Fruit fly (Drosophila melanogaster) whole organism, prepupa: Measurements from ENCODE around the gene CG13670.

Source experiments
- Blimp-1 ChIP-seq: fragments of 200-800 bp; sonication (Bioruptor generic); optimal IDR thresholded peaks from 3 replicates; lab custom pipeline; 2017; ENCODE audit warnings: missing biosample characterization, missing genetic modification characterization, mild to moderate bottlenecking, moderate library complexity, missing genetic modification reagents
- CG10631 ChIP-seq: fragments of 200-800 bp; sonication (Bioruptor generic); optimal IDR thresholded peaks from 2 replicates; lab custom pipeline; 2016; ENCODE audit warnings: missing biosample characterization, missing genetic modification characterization
- CG10669 ChIP-seq: fragments of 200-800 bp; sonication (Bioruptor generic); optimal IDR thresholded peaks from 3 replicates; lab custom pipeline; 2018; ENCODE audit warnings: missing biosample characterization, mild to moderate bottlenecking, missing genetic modification characterization, moderate library complexity
- CG11902 ChIP-seq: fragments of 200-800 bp; sonication (Bioruptor generic); optimal IDR thresholded peaks from 3 replicates; lab custom pipeline; 2016; ENCODE audit warnings: missing biosample characterization, missing genetic modification characterization
- CG15336 ChIP-seq: fragments of 200-800 bp; sonication (Bioruptor generic); IDR thresholded peaks from 2 replicates; pipeline ENCODE4 v1.3.6; 2022; ENCODE audit warnings: missing biosample characterization, missing genetic modification characterization
- CG1621 ChIP-seq: fragments of 200-800 bp; sonication (Bioruptor generic); optimal IDR thresholded peaks from 3 replicates; lab custom pipeline; 2018; ENCODE audit warnings: missing biosample characterization, mild to moderate bottlenecking, missing genetic modification characterization
- CG16779 ChIP-seq: fragments of 200-800 bp; sonication (Bioruptor generic); optimal IDR thresholded peaks from 3 replicates; lab custom pipeline; 2017; ENCODE audit warnings: missing biosample characterization, mild to moderate bottlenecking, missing genetic modification characterization
- CG3032 ChIP-seq: fragments of 200-800 bp; optimal IDR thresholded peaks from 2 replicates; lab custom pipeline; 2019; ENCODE audit warnings: missing biosample characterization, mild to moderate bottlenecking, missing genetic modification characterization, moderate library complexity
- CG31627 ChIP-seq: fragments of 200-800 bp; sonication (Bioruptor generic); optimal IDR thresholded peaks from 3 replicates; lab custom pipeline; 2016; ENCODE audit warnings: missing biosample characterization, missing genetic modification characterization
- CG32006 ChIP-seq: fragments of 200-800 bp; sonication (Bioruptor generic); optimal IDR thresholded peaks from 3 replicates; lab custom pipeline; 2017; ENCODE audit warnings: missing biosample characterization, mild to moderate bottlenecking, missing genetic modification characterization
- CG34406 ChIP-seq: fragments of 200-800 bp; sonication (Bioruptor generic); optimal IDR thresholded peaks from 3 replicates; lab custom pipeline; 2016; ENCODE audit warnings: missing biosample characterization, missing genetic modification characterization
- CG3919 ChIP-seq: fragments of 200-800 bp; sonication (Bioruptor generic); optimal IDR thresholded peaks from 3 replicates; lab custom pipeline; 2016; ENCODE audit warnings: missing biosample characterization, missing genetic modification characterization
- CG6163 ChIP-seq: fragments of 200-800 bp; sonication (Bioruptor generic); IDR thresholded peaks from 3 replicates; pipeline ENCODE4 v1.3.6; 2022; ENCODE audit warnings: missing biosample characterization, missing genetic modification characterization
- CG6276 ChIP-seq: fragments of 200-800 bp; sonication (Bioruptor generic); optimal IDR thresholded peaks from 2 replicates; lab custom pipeline; 2017; ENCODE audit warnings: missing biosample characterization, mild to moderate bottlenecking, missing genetic modification characterization
- CG6808 ChIP-seq: fragments of 200-800 bp; sonication (Bioruptor generic); optimal IDR thresholded peaks from 3 replicates; lab custom pipeline; 2017; ENCODE audit warnings: missing biosample characterization, missing genetic modification characterization, mild to moderate bottlenecking, moderate library complexity, missing genetic modification reagents
- CG6854 ChIP-seq: fragments of 200-800 bp; sonication (Bioruptor generic); optimal IDR thresholded peaks from 2 replicates; lab custom pipeline; 2017; ENCODE audit warnings: missing biosample characterization, mild to moderate bottlenecking, missing genetic modification characterization
- CG7368 ChIP-seq: fragments of 200-800 bp; sonication (Bioruptor generic); optimal IDR thresholded peaks from 3 replicates; lab custom pipeline; 2016; ENCODE audit warnings: missing biosample characterization, missing genetic modification characterization
- CG8632 ChIP-seq: fragments of 200-800 bp; sonication (Bioruptor generic); optimal IDR thresholded peaks from 3 replicates; lab custom pipeline; 2016; ENCODE audit warnings: missing biosample characterization, missing genetic modification characterization
- CG9139 ChIP-seq: fragments of 200-800 bp; sonication (Bioruptor generic); optimal IDR thresholded peaks from 3 replicates; lab custom pipeline; 2017; ENCODE audit warnings: missing biosample characterization, mild to moderate bottlenecking, missing genetic modification characterization
- Eip78C ChIP-seq: fragments of 200-800 bp; sonication (Bioruptor generic); peaks from one replicate; lab custom pipeline; 2016; ENCODE audit warnings: missing biosample characterization, missing genetic modification characterization
- Eip93F ChIP-seq: fragments of 200-800 bp; sonication (Bioruptor generic); optimal IDR thresholded peaks from 2 replicates; lab custom pipeline; 2016; ENCODE audit warnings: missing biosample characterization, mild to moderate bottlenecking, missing genetic modification characterization
- Ets21C ChIP-seq: fragments of 200-800 bp; sonication (Bioruptor generic); optimal IDR thresholded peaks from 3 replicates; lab custom pipeline; 2016; ENCODE audit warnings: missing biosample characterization, missing genetic modification characterization
- Ets96B ChIP-seq: fragments of 200-800 bp; optimal IDR thresholded peaks from 2 replicates; lab custom pipeline; 2019; ENCODE audit warnings: missing biosample characterization, mild to moderate bottlenecking, missing genetic modification characterization, moderate library complexity
- Gug ChIP-seq: fragments of 200-800 bp; sonication (Bioruptor generic); IDR thresholded peaks from 2 replicates; pipeline ENCODE4 v1.3.6; 2022; ENCODE audit warnings: missing biosample characterization, missing genetic modification characterization
- Hr38 ChIP-seq: sonication (Bioruptor generic); optimal IDR thresholded peaks from 2 replicates; lab custom pipeline; 2016; ENCODE audit warnings: missing biosample characterization, missing genetic modification characterization
- Hr4 ChIP-seq: fragments of 200-800 bp; sonication (Bioruptor generic); optimal IDR thresholded peaks from 3 replicates; lab custom pipeline; 2016; ENCODE audit warnings: missing biosample characterization, missing genetic modification characterization
- Lpt ChIP-seq: fragments of 200-800 bp; sonication (Bioruptor generic); optimal IDR thresholded peaks from 3 replicates; lab custom pipeline; 2016; ENCODE audit warnings: missing biosample characterization, missing genetic modification characterization
- Met ChIP-seq: fragments of 200-800 bp; sonication (Bioruptor generic); optimal IDR thresholded peaks from 3 replicates; lab custom pipeline; 2016; ENCODE audit warnings: missing biosample characterization, missing genetic modification characterization
- OdsH ChIP-seq: fragments of 200-800 bp; sonication (Bioruptor generic); optimal IDR thresholded peaks from 3 replicates; lab custom pipeline; 2016; ENCODE audit warnings: missing biosample characterization, missing genetic modification characterization
- Smox ChIP-seq: fragments of 200-800 bp; sonication (Bioruptor generic); optimal IDR thresholded peaks from 3 replicates; lab custom pipeline; 2016; ENCODE audit warnings: missing biosample characterization, missing genetic modification characterization
- Sox102F ChIP-seq: fragments of 200-800 bp; sonication (Bioruptor generic); optimal IDR thresholded peaks from 2 replicates; lab custom pipeline; 2016; ENCODE audit warnings: missing biosample characterization, mild to moderate bottlenecking, missing genetic modification characterization
- Sox14 ChIP-seq: fragments of 200-800 bp; sonication (Bioruptor generic); optimal IDR thresholded peaks from 3 replicates; lab custom pipeline; 2016; ENCODE audit warnings: missing biosample characterization, missing genetic modification characterization
- achi ChIP-seq: fragments of 200-800 bp; sonication (Bioruptor generic); optimal IDR thresholded peaks from 3 replicates; lab custom pipeline; 2016; ENCODE audit warnings: missing biosample characterization, missing genetic modification characterization
- acj6 ChIP-seq: fragments of 200-800 bp; sonication (Bioruptor generic); optimal IDR thresholded peaks from 3 replicates; lab custom pipeline; 2016; ENCODE audit warnings: missing biosample characterization, missing genetic modification characterization
- cyc ChIP-seq: fragments of 200-800 bp; sonication (Bioruptor generic); optimal IDR thresholded peaks from 3 replicates; lab custom pipeline; 2016; ENCODE audit warnings: missing biosample characterization, missing genetic modification characterization
- dac ChIP-seq: fragments of 200-800 bp; sonication (Bioruptor generic); optimal IDR thresholded peaks from 2 replicates; lab custom pipeline; 2017; ENCODE audit warnings: missing biosample characterization, mild to moderate bottlenecking, missing genetic modification characterization
- dsx ChIP-seq: fragments of 200-800 bp; optimal IDR thresholded peaks from 3 replicates; lab custom pipeline; 2019; ENCODE audit warnings: missing biosample characterization, mild to moderate bottlenecking, missing genetic modification characterization, moderate library complexity; ENCODE audit not compliant: poor library complexity, severe bottlenecking
- eg ChIP-seq: fragments of 200-800 bp; sonication (Bioruptor generic); IDR thresholded peaks from 3 replicates; pipeline ENCODE4 v1.3.6; 2022; ENCODE audit warnings: missing biosample characterization, missing genetic modification characterization
- esn ChIP-seq: fragments of 200-800 bp; sonication (Bioruptor generic); optimal IDR thresholded peaks from 2 replicates; lab custom pipeline; 2016; ENCODE audit warnings: missing biosample characterization, mild to moderate bottlenecking, missing genetic modification characterization, moderate library complexity
- fkh ChIP-seq: fragments of 200-800 bp; sonication (Bioruptor generic); optimal IDR thresholded peaks from 3 replicates; lab custom pipeline; 2017; ENCODE audit warnings: missing biosample characterization, mild to moderate bottlenecking, missing genetic modification characterization, moderate library complexity
- lz ChIP-seq: fragments of 200-800 bp; sonication (Bioruptor generic); optimal IDR thresholded peaks from 3 replicates; lab custom pipeline; 2016; ENCODE audit warnings: missing biosample characterization, missing genetic modification characterization
- net ChIP-seq: fragments of 200-800 bp; sonication (Bioruptor generic); optimal IDR thresholded peaks from 3 replicates; lab custom pipeline; 2016; ENCODE audit warnings: missing biosample characterization, missing genetic modification characterization
- spab ChIP-seq: fragments of 200-800 bp; sonication (Bioruptor generic); optimal IDR thresholded peaks from 2 replicates; lab custom pipeline; 2017; ENCODE audit warnings: missing biosample characterization, mild to moderate bottlenecking, missing genetic modification characterization, missing genetic modification reagents
- ss ChIP-seq, 2 experiments: fragments of 200-800 bp; sonication (Bioruptor generic); optimal IDR thresholded peaks; 2 replicates in 1 of 2; 3 replicates in 1 of 2; lab custom pipeline; 2017 to 2018; ENCODE audit warnings: mild to moderate bottlenecking in 2 of 2, missing biosample characterization in 2 of 2, missing genetic modification characterization in 2 of 2, moderate library complexity in 1 of 2
- svp ChIP-seq: fragments of 200-800 bp; sonication (Bioruptor generic); peaks from one replicate; lab custom pipeline; 2016; ENCODE audit warnings: missing biosample characterization, missing genetic modification characterization
- topi ChIP-seq: fragments of 200-800 bp; sonication (Bioruptor generic); optimal IDR thresholded peaks from 3 replicates; lab custom pipeline; 2016; ENCODE audit warnings: missing biosample characterization, missing genetic modification characterization

CG13670 gene

dm6 chr3L:8308891-8309352, 11.6 kb upstream of the CG13670 start, which contains the start of gene BI-1 (continued):
- TF ChIP-seq CG10631, result no peak
- TF ChIP-seq eg (GFP tag; lab: Robert Waterston, UW), result no peak
- TF ChIP-seq ss (GFP tag; optimal IDR thresholded peaks at IDR 0.05; lab: Kevin White, UChicago), result no peak
- no peak for TF ChIP-seq Eip93F
- TF ChIP-seq esn (GFP tag; lab: Kevin White, UChicago), result peak; percentile 75
- TF ChIP-seq topi (GFP tag; lab: Kevin White, UChicago), result peak; percentile 75
- TF ChIP-seq Met (GFP tag; lab: Kevin White, UChicago), result no peak
- TF ChIP-seq CG7368, result no peak
- TF ChIP-seq Gug (GFP tag; lab: Robert Waterston, UW), result no peak
- peak; percentile 39 for TF ChIP-seq Ets96B (tag; lab: Kevin White, UChicago)
- TF ChIP-seq CG34406, result no peak

- TF ChIP-seq acj6 (GFP tag; lab: Kevin White, UChicago) (no peak), CG6276 (GFP tag; lab: Kevin White, UChicago) (no peak), Gug (GFP tag; lab: Robert Waterston, UW) (no peak), ss (GFP tag; optimal IDR thresholded peaks at IDR 0.05; lab: Kevin White, UChicago) (no peak), cyc (GFP tag; lab: Kevin White, UChicago) (no peak), CG3919 (no peak), Met (GFP tag; lab: Kevin White, UChicago) (no peak), CG11902 (GFP tag; lab: Kevin White, UChicago) (no peak), CG16779 (tag; lab: Kevin White, UChicago) (no peak), CG1621 (tag; lab: Kevin White, UChicago) (no peak), CG7368 (no peak), CG32006 (no peak), achi (no peak), fkh (GFP tag; lab: Kevin White, UChicago) (no peak), lz (GFP tag; lab: Kevin White, UChicago) (no peak), dsx (no peak)
These were observed 8.3 kb upstream of the CG13670 start for dm6 chr3L:8312290-8312689.

DNA sequence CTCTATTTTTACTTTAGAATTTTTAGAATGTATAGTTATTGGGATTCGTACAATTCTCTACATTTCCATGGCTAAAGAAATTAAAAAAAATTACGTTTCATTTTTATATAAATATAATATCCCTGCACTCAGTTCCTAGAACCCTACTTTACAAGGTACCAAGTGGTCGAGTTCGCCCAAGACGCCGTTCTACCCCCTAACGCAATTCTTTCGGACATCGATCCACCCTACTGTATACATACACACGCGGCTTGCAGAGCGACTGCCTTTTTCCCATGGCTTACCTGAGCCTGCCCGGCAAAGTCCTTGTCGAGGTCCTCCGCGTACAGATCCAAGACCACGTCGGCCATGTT, 5.8 kb upstream of the CG13670 start:
- TF ChIP-seq Eip78C (GFP tag; lab: Kevin White, UChicago), result peak; percentile 73
- no peak for TF ChIP-seq spab (GFP tag; lab: Kevin White, UChicago)
- TF ChIP-seq Sox102F (GFP tag; lab: Kevin White, UChicago), result no peak
- TF ChIP-seq CG6808 (GFP tag; lab: Kevin White, UChicago), result no peak
- TF ChIP-seq CG10669, result no peak
- TF ChIP-seq CG1621 (tag; lab: Kevin White, UChicago), result no peak
- no peak for TF ChIP-seq CG8632 (GFP tag; lab: Kevin White, UChicago)
- TF ChIP-seq acj6 (GFP tag; lab: Kevin White, UChicago), result no peak
- TF ChIP-seq Smox (GFP tag; lab: Kevin White, UChicago), result no peak
- no peak for TF ChIP-seq dac (GFP tag; lab: Kevin White, UChicago)
- no peak for TF ChIP-seq CG6163
- no peak for TF ChIP-seq Gug (GFP tag; lab: Robert Waterston, UW)
- no peak for TF ChIP-seq Hr38 (GFP tag; lab: Kevin White, UChicago)
- TF ChIP-seq CG3919, result no peak
- TF ChIP-seq Lpt (GFP tag; lab: Kevin White, UChicago), result no peak
- no peak for TF ChIP-seq topi (GFP tag; lab: Kevin White, UChicago)
- peak; percentile 46; the same call in 1 of the 2 replicates for TF ChIP-seq CG15336
- peak; percentile 55 for TF ChIP-seq Hr4 (GFP tag; lab: Kevin White, UChicago)
- peak; percentile 60; the same call in 2 of the 3 replicates for TF ChIP-seq eg (GFP tag; lab: Robert Waterston, UW)
- TF ChIP-seq CG31627 (GFP tag; lab: Kevin White, UChicago), result peak; percentile 30
- no peak for TF ChIP-seq CG32006
- TF ChIP-seq CG11902 (GFP tag; lab: Kevin White, UChicago), result no peak
- no peak for TF ChIP-seq Sox14
- no peak for TF ChIP-seq fkh (GFP tag; lab: Kevin White, UChicago)
- TF ChIP-seq CG3032, result no peak
- TF ChIP-seq cyc (GFP tag; lab: Kevin White, UChicago), result no peak
- no peak for TF ChIP-seq svp
- TF ChIP-seq Met (GFP tag; lab: Kevin White, UChicago), result peak; percentile 33
- no peak for TF ChIP-seq CG6276 (GFP tag; lab: Kevin White, UChicago)
- TF ChIP-seq esn (GFP tag; lab: Kevin White, UChicago), result no peak
- no peak for TF ChIP-seq CG6854 (GFP tag; lab: Kevin White, UChicago)
- no peak for TF ChIP-seq Ets21C (GFP tag; lab: Kevin White, UChicago)
- peak; percentile 38 for TF ChIP-seq OdsH (GFP tag; lab: Kevin White, UChicago)
- no peak for TF ChIP-seq lz (GFP tag; lab: Kevin White, UChicago)
- TF ChIP-seq CG9139 (GFP tag; lab: Kevin White, UChicago), result no peak
- TF ChIP-seq CG10631, result no peak
- TF ChIP-seq Blimp-1, result no peak
- TF ChIP-seq net (GFP tag; lab: Kevin White, UChicago), result no peak
